Worm (Caenorhabditis elegans) whole organism, mixed stage, embryonic: Measurements from ENCODE around the gene sru-3.

Experiments used
- blmp-1 ChIP-seq: fragments of 150-350 bp; optimal IDR thresholded peaks from 2 replicates; lab custom pipeline; 2014; ENCODE audit warnings: missing biosample characterization, missing genetic modification characterization
- elt-3 ChIP-seq: fragments of 150-350 bp; optimal IDR thresholded peaks from 2 replicates; lab custom pipeline; 2014; ENCODE audit warnings: missing biosample characterization, missing genetic modification characterization
- lin-13 ChIP-seq: fragments of 150-350 bp; optimal IDR thresholded peaks from 2 replicates; lab custom pipeline; 2014; ENCODE audit warnings: missing biosample characterization, missing genetic modification characterization
- mep-1 ChIP-seq: fragments of 150-350 bp; optimal IDR thresholded peaks from 2 replicates; lab custom pipeline; 2017; ENCODE audit warnings: missing biosample characterization, missing genetic modification reagents, missing genetic modification characterization, inconsistent platforms
- nhr-12 ChIP-seq: fragments of 150-350 bp; optimal IDR thresholded peaks from 2 replicates; lab custom pipeline; 2014; ENCODE audit warnings: missing biosample characterization, missing genetic modification characterization
- nhr-28 ChIP-seq: fragments of 150-350 bp; optimal IDR thresholded peaks from 2 replicates; lab custom pipeline; 2014; ENCODE audit warnings: missing biosample characterization, missing genetic modification characterization
- nhr-76 ChIP-seq: sonication (generic microtip); optimal IDR thresholded peaks from 2 replicates; lab custom pipeline; 2017; ENCODE audit warnings: missing biosample characterization, missing genetic modification characterization
- snpc-4 ChIP-seq: fragments of 150-350 bp; optimal IDR thresholded peaks from 2 replicates; lab custom pipeline; 2014; ENCODE audit warnings: missing biosample characterization, missing genetic modification characterization
- sptf-1 ChIP-seq: sonication (generic microtip); optimal IDR thresholded peaks from 2 replicates; lab custom pipeline; 2017; ENCODE audit warnings: mild to moderate bottlenecking, missing genetic modification characterization, moderate library complexity, missing compliant biosample characterization
- unc-62 ChIP-seq: fragments of 150-350 bp; optimal IDR thresholded peaks from 2 replicates; lab custom pipeline; 2014; ENCODE audit warnings: missing biosample characterization, missing genetic modification reagents, missing genetic modification characterization

- no peak for TF ChIP-seq unc-62 (GFP tag; lab: Kevin White, UChicago)
- TF ChIP-seq nhr-12, result no peak
- TF ChIP-seq blmp-1, result no peak
- no peak for TF ChIP-seq nhr-28 (tag; lab: Kevin White, UChicago)
- no peak for TF ChIP-seq elt-3
- TF ChIP-seq snpc-4 (tag; lab: Kevin White, UChicago), result no peak
- no peak for TF ChIP-seq lin-13 (tag; lab: Kevin White, UChicago)
- TF ChIP-seq mep-1 (tag; lab: Kevin White, UChicago), result no peak
- TF ChIP-seq sptf-1 (tag; lab: Kevin White, UChicago), result no peak
- no peak for TF ChIP-seq nhr-76 (tag; lab: Kevin White, UChicago)
Measured at ce11 chrIV:9523139-9523538, 26.7 kb downstream of the sru-3 start.
